Worm (Caenorhabditis elegans) whole organism, L3 larva: ENCODE results near the gene F20E11.17.
"Not testable (repeated sequence)": the region's sequence is repeated elsewhere in the genome, so short reads cannot be mapped to it uniquely, and the experiment has no call there.

Source experiments
- R02D3.7 ChIP-seq: fragments of 150-350 bp; optimal IDR thresholded peaks from 2 replicates; lab custom pipeline; 2014; ENCODE audit warnings: missing biosample characterization, missing genetic modification characterization
- ZK546.5 ChIP-seq: sonication (generic microtip); optimal IDR thresholded peaks from 2 replicates; lab custom pipeline; 2017; ENCODE audit warnings: missing biosample characterization, missing genetic modification characterization
- aly-2 ChIP-seq: fragments of 150-350 bp; optimal IDR thresholded peaks from 2 replicates; lab custom pipeline; 2014; ENCODE audit warnings: missing biosample characterization, missing genetic modification characterization
- ceh-16 ChIP-seq: sonication (generic microtip); optimal IDR thresholded peaks from 2 replicates; lab custom pipeline; 2017; ENCODE audit warnings: missing biosample characterization, missing genetic modification characterization
- ceh-28 ChIP-seq: fragments of 150-350 bp; optimal IDR thresholded peaks from 2 replicates; lab custom pipeline; 2014; ENCODE audit warnings: missing biosample characterization, missing genetic modification reagents, missing genetic modification characterization
- ceh-82 ChIP-seq: fragments of 150-350 bp; optimal IDR thresholded peaks from 2 replicates; lab custom pipeline; 2014; ENCODE audit warnings: missing biosample characterization, missing genetic modification characterization
- daf-12 ChIP-seq: fragments of 150-350 bp; optimal IDR thresholded peaks from 2 replicates; lab custom pipeline; 2014; ENCODE audit warnings: missing biosample characterization, missing genetic modification reagents, missing genetic modification characterization
- elt-1 ChIP-seq: fragments of 150-350 bp; optimal IDR thresholded peaks from 2 replicates; lab custom pipeline; 2014; ENCODE audit warnings: missing biosample characterization, missing genetic modification characterization
- elt-2 ChIP-seq: sonication (generic microtip); optimal IDR thresholded peaks from 2 replicates; lab custom pipeline; 2016; ENCODE audit warnings: missing genetic modification reagents, mild to moderate bottlenecking, missing genetic modification characterization, missing compliant biosample characterization
- elt-3 ChIP-seq, 3 experiments: fragments of 150-350 bp in 1 of 3; sonication (generic microtip) in 2 of 3; optimal IDR thresholded peaks; 2 replicates in 2 of 3; 4 replicates in 1 of 3; lab custom pipeline; 2014 to 2017; ENCODE audit warnings: missing biosample characterization in 3 of 3, missing genetic modification characterization in 3 of 3
- eor-1 ChIP-seq, 2 experiments: fragments of 150-350 bp; optimal IDR thresholded peaks; 2 replicates each; lab custom pipeline; 2014 to 2018; ENCODE audit warnings: missing biosample characterization in 2 of 2, missing genetic modification characterization in 2 of 2
- fkh-10 ChIP-seq: sonication (generic microtip); optimal IDR thresholded peaks from 2 replicates; lab custom pipeline; 2017; ENCODE audit warnings: missing biosample characterization, missing genetic modification reagents, missing genetic modification characterization
- fkh-2 ChIP-seq: fragments of 150-350 bp; optimal IDR thresholded peaks from 2 replicates; lab custom pipeline; 2014; ENCODE audit warnings: missing biosample characterization, missing genetic modification reagents, missing genetic modification characterization
- fos-1 ChIP-seq: fragments of 150-350 bp; optimal IDR thresholded peaks from 2 replicates; lab custom pipeline; 2014; ENCODE audit warnings: missing biosample characterization, missing genetic modification characterization
- hmg-11 ChIP-seq: sonication (generic microtip); optimal IDR thresholded peaks from 2 replicates; lab custom pipeline; 2016; ENCODE audit warnings: missing genetic modification characterization, missing compliant biosample characterization
- jun-1 ChIP-seq: fragments of 150-350 bp; optimal IDR thresholded peaks from 2 replicates; lab custom pipeline; 2014; ENCODE audit warnings: missing biosample characterization, missing genetic modification reagents, missing genetic modification characterization
- lin-15B ChIP-seq: fragments of 150-350 bp; optimal IDR thresholded peaks from 2 replicates; lab custom pipeline; 2014; ENCODE audit warnings: missing biosample characterization, missing genetic modification characterization
- lin-39 ChIP-seq: fragments of 150-350 bp; optimal IDR thresholded peaks from 2 replicates; lab custom pipeline; 2018; ENCODE audit warnings: missing biosample characterization, missing genetic modification reagents, missing genetic modification characterization
- mdl-1 ChIP-seq: fragments of 150-350 bp; optimal IDR thresholded peaks from 2 replicates; lab custom pipeline; 2014; ENCODE audit warnings: missing biosample characterization, missing genetic modification characterization
- mml-1 ChIP-seq: fragments of 150-350 bp; sonication (generic microtip); optimal IDR thresholded peaks from 3 replicates; lab custom pipeline; 2014; ENCODE audit warnings: missing biosample characterization, missing genetic modification characterization
- nhr-11 ChIP-seq: fragments of 150-350 bp; optimal IDR thresholded peaks from 2 replicates; lab custom pipeline; 2014; ENCODE audit warnings: missing biosample characterization, missing genetic modification characterization
- nhr-12 ChIP-seq: fragments of 150-350 bp; optimal IDR thresholded peaks from 2 replicates; lab custom pipeline; 2014; ENCODE audit warnings: missing biosample characterization, missing genetic modification characterization
- nhr-23 ChIP-seq: fragments of 150-350 bp; optimal IDR thresholded peaks from 2 replicates; lab custom pipeline; 2014; ENCODE audit warnings: missing biosample characterization, missing genetic modification reagents, missing genetic modification characterization
- nhr-237 ChIP-seq: fragments of 150-350 bp; optimal IDR thresholded peaks from 2 replicates; lab custom pipeline; 2014; ENCODE audit warnings: missing biosample characterization, missing genetic modification characterization
- nhr-25 ChIP-seq: sonication (generic microtip); optimal IDR thresholded peaks from 2 replicates; lab custom pipeline; 2017; ENCODE audit warnings: missing biosample characterization, missing genetic modification characterization
- nhr-28 ChIP-seq: fragments of 150-350 bp; optimal IDR thresholded peaks from 2 replicates; lab custom pipeline; 2014; ENCODE audit warnings: missing biosample characterization, missing genetic modification characterization
- nhr-43 ChIP-seq: sonication (generic microtip); optimal IDR thresholded peaks from 2 replicates; lab custom pipeline; 2016; ENCODE audit warnings: mild to moderate bottlenecking, missing genetic modification characterization, missing compliant biosample characterization; ENCODE audit not compliant: poor library complexity, severe bottlenecking
- nhr-67 ChIP-seq: fragments of 150-350 bp; optimal IDR thresholded peaks from 2 replicates; lab custom pipeline; 2014; ENCODE audit warnings: missing biosample characterization, missing genetic modification characterization
- nhr-77 ChIP-seq: fragments of 150-350 bp; optimal IDR thresholded peaks from 2 replicates; lab custom pipeline; 2014; ENCODE audit warnings: missing biosample characterization, missing genetic modification characterization
- pha-4 ChIP-seq: fragments of 150-350 bp; optimal IDR thresholded peaks from 2 replicates; lab custom pipeline; 2014; ENCODE audit warnings: missing biosample characterization, missing genetic modification reagents, missing genetic modification characterization
- sea-2 ChIP-seq: fragments of 150-350 bp; sonication (generic microtip); optimal IDR thresholded peaks from 4 replicates; lab custom pipeline; 2014; ENCODE audit warnings: missing biosample characterization, missing genetic modification reagents, missing genetic modification characterization
- skn-1 ChIP-seq: fragments of 150-350 bp; optimal IDR thresholded peaks from 2 replicates; lab custom pipeline; 2014; ENCODE audit warnings: missing biosample characterization, missing genetic modification characterization
- snpc-4 ChIP-seq: fragments of 150-350 bp; optimal IDR thresholded peaks from 2 replicates; lab custom pipeline; 2014; ENCODE audit warnings: missing biosample characterization, missing genetic modification characterization
- tbx-2 ChIP-seq: sonication (generic microtip); optimal IDR thresholded peaks from 2 replicates; lab custom pipeline; 2016; ENCODE audit warnings: mild to moderate bottlenecking, missing genetic modification characterization, missing compliant biosample characterization
- unc-39 ChIP-seq: sonication (generic microtip); optimal IDR thresholded peaks from 4 replicates; lab custom pipeline; 2017; ENCODE audit warnings: missing biosample characterization, missing genetic modification characterization
- unc-62 ChIP-seq: fragments of 150-350 bp; sonication (generic microtip); optimal IDR thresholded peaks from 4 replicates; lab custom pipeline; 2014; ENCODE audit warnings: missing biosample characterization, missing genetic modification reagents, missing genetic modification characterization
- zag-1 ChIP-seq: fragments of 150-350 bp; optimal IDR thresholded peaks from 2 replicates; lab custom pipeline; 2014; ENCODE audit warnings: missing biosample characterization, missing genetic modification characterization
- ztf-11 ChIP-seq: fragments of 150-350 bp; optimal IDR thresholded peaks from 2 replicates; lab custom pipeline; 2014; ENCODE audit warnings: missing biosample characterization, missing genetic modification characterization
- ztf-4 ChIP-seq: fragments of 150-350 bp; optimal IDR thresholded peaks from 2 replicates; lab custom pipeline; 2014; ENCODE audit warnings: missing biosample characterization, missing genetic modification characterization

The F20E11.17 gene

DNA sequence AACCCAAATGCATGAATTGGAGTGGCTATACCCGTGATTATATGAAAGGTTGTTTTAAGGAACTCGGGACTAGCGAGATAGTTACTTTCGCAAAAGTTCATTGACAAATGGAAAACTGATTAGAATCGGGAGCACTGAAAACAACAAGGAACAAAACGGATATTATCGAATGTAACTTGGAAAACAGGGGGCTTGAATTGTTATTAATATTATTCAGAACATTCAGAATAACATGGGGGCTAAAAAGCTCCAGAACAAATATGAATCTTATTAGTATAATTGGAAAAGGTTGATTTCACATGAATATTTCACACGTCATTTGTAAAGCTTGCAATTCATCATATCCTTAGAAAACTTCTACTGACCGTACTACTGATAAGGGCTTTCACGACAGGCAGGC is 2.5 kb upstream of the F20E11.17 start, which contains the start of gene srh-235:
srh-235 (minus strand) TSS at position 101 of the 400 bp plus-strand sequence.
- TF ChIP-seq daf-12 = no peak
- TF ChIP-seq pha-4 (tag; lab: Kevin White, UChicago) = no peak
- TF ChIP-seq unc-62 (GFP tag; lab: Kevin White, UChicago) = no peak
- TF ChIP-seq skn-1 (tag; lab: Kevin White, UChicago) = no peak
- TF ChIP-seq nhr-23 = no peak
- TF ChIP-seq fkh-10 = no peak
- no peak for TF ChIP-seq nhr-67 (tag; lab: Kevin White, UChicago)

DNA sequence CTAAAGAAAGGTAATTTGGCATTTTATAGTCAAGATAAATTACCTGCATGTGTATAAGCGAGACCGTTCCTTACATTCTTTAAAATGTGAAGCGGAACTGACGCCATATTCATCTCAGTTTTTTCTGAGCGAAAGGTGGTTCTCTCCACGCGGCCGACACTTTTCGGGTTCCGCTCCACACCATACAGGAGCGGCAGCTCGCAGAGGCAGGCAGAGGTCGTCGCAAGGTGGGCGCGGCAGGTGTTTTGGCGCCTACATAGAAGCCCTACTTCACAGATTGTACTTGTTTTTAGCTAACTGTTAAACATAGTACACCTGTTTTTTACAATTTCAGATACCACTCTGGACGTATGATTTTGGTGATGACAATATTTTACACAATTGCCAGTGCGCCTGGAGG is 1.2 kb downstream of the F20E11.17 start:
- TF ChIP-seq pha-4 (tag; lab: Kevin White, UChicago) (no peak), lin-15B (tag; lab: Kevin White, UChicago) (no peak), ztf-11 (tag; lab: Kevin White, UChicago) (no peak), ceh-82 (no peak), ceh-16 (tag; lab: Kevin White, UChicago) (no peak)
- TF ChIP-seq, all 47 proteins: peak for 0

DNA sequence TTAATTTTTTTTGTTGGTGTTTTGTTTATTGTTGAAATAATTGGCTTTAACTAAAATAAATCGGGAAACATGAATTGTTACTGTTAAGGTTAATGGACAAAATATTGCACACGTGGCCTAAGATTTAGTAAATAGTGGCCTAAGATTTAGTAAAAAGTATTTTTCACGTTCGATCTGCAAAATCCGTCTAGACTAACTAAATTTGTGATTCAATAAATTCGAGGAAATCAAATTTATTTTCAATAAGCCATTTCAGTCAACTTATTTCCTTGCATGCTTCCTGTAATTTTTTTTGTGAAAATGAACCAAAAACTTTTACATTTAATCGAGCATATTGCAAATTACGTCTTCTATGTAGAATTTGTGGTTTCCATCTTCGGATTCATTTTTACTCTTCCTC is 2.3 kb downstream of the F20E11.17 start, which contains the start of gene srw-72:
srw-72 (plus strand) TSS at position 301 of the 400 bp plus-strand sequence.
- no peak for TF ChIP-seq nhr-28 (tag; lab: Kevin White, UChicago)
- no peak for TF ChIP-seq nhr-23
- TF ChIP-seq nhr-25 (tag; lab: Kevin White, UChicago) = no peak
- no peak for TF ChIP-seq ztf-4
- no peak for TF ChIP-seq jun-1
- no peak for TF ChIP-seq snpc-4 (tag; lab: Kevin White, UChicago)
- TF ChIP-seq sea-2 (GFP tag; lab: Kevin White, UChicago) = no peak
- no peak for TF ChIP-seq aly-2 (tag; lab: Kevin White, UChicago)
- no peak for TF ChIP-seq fkh-10

DNA sequence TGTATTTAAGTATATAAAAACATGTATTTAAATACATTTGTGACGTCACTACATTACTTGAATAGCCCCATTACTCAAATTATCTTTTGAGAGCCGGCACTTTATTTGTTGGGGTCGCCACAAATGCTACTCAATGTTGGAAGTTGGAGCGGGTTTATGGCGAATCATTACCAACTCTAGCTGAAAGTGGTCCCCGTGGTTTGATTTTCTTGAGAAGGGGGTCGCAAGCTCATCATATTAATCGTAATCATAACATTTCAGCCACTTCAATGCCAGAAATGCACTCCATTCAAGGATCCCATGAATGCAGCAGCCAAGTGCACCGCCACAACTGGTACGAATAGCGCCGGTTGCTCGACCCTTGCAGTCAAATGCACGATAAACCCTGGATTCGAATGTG is 4.8 kb downstream of the F20E11.17 start, which contains the start of gene F20E11.7:
F20E11.7 (plus strand) TSS at position 301 of the 400 bp plus-strand sequence.
- TF ChIP-seq nhr-11; hmg-11 (tag; lab: Kevin White, UChicago); aly-2 (tag; lab: Kevin White, UChicago): not testable (repeated sequence)
- TF ChIP-seq, all 47 proteins: peak for 0; not testable (repeated sequence) for 47

DNA sequence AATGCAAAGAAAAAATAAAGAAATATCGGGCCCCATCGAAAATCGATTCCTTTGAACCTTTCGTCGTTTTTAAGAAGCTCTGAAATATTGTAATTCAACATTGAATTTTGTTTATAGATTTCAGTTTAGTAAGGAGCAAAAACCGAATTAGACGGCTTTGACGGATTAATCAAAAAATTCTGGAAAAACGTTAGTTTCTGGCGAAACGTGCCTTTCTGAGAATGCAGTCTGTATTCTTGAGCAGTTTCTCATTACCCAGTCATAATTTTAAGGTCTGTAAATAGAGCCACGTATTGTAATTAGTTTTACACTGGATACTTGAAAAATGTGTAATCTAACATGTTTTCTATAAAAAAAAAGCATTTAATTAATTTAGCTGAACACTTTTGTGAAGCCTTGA is 9.0 kb downstream of the F20E11.17 start, which contains the start of gene srz-48:
srz-48 (minus strand) TSS at position 101 of the 400 bp plus-strand sequence.
- no peak for TF ChIP-seq mml-1 (tag; lab: Kevin White, UChicago)
- no peak for TF ChIP-seq tbx-2 (tag; lab: Kevin White, UChicago)
- no peak for TF ChIP-seq nhr-77
- no peak for TF ChIP-seq elt-1
- TF ChIP-seq jun-1 = no peak
- no peak for TF ChIP-seq aly-2 (tag; lab: Kevin White, UChicago)
- no peak for TF ChIP-seq fkh-10
- no peak for TF ChIP-seq R02D3.7 (tag; lab: Kevin White, UChicago)
- no peak for TF ChIP-seq ZK546.5 (tag; lab: Kevin White, UChicago)
- TF ChIP-seq elt-3 (tag; optimal IDR thresholded peaks at IDR 0.05; lab: Kevin White, UChicago) = no peak
- no peak for TF ChIP-seq elt-2 (tag; lab: Kevin White, UChicago)
- TF ChIP-seq unc-39 (tag; lab: Kevin White, UChicago) = no peak
- TF ChIP-seq nhr-12 (tag; lab: Kevin White, UChicago) = no peak
- TF ChIP-seq fkh-2 (tag; lab: Kevin White, UChicago) = no peak
- no peak for TF ChIP-seq sea-2 (GFP tag; lab: Kevin White, UChicago)
- TF ChIP-seq nhr-237 (tag; lab: Kevin White, UChicago) = no peak
- TF ChIP-seq zag-1 (tag; lab: Kevin White, UChicago) = no peak
- TF ChIP-seq ceh-16 (tag; lab: Kevin White, UChicago) = no peak
- TF ChIP-seq fos-1 = no peak
- TF ChIP-seq nhr-28 (tag; lab: Kevin White, UChicago) = no peak
- TF ChIP-seq, all 47 proteins: peak for 0

DNA sequence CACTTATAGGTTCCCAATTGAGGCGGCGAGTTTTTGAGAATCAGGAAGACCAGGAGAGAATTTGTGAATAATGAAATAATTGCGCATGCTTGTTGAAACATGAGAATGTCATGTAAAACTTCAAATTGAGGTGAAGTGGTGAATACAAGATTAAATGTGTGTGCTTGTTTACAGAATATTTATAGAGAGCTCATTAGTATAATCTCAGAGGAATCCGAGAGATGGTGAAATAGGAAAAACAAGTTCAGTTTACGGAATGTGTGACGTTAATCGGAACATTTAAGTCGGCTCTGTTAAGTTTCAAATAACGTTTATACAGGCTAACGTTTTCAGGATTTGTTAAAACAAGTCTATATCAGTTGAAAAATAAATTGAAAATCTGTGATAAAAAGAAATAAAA is 11.0 kb downstream of the F20E11.17 start, which contains the start of gene str-200:
str-200 (minus strand) TSS at position 101 of the 400 bp plus-strand sequence.
- TF ChIP-seq nhr-25 (tag; lab: Kevin White, UChicago) = no peak
- no peak for TF ChIP-seq aly-2 (tag; lab: Kevin White, UChicago)
- TF ChIP-seq nhr-43 (tag; lab: Kevin White, UChicago) = no peak
- TF ChIP-seq ceh-16 (tag; lab: Kevin White, UChicago) = no peak
- no peak for TF ChIP-seq fkh-10
- TF ChIP-seq eor-1 (tag; optimal IDR thresholded peaks at IDR 0.05; lab: Kevin White, UChicago) = no peak
- TF ChIP-seq ceh-28 (tag; lab: Kevin White, UChicago) = no peak
- no peak for TF ChIP-seq mdl-1
- TF ChIP-seq lin-15B (tag; lab: Kevin White, UChicago) = no peak
- TF ChIP-seq ZK546.5 (tag; lab: Kevin White, UChicago) = no peak
- no peak for TF ChIP-seq lin-39
- TF ChIP-seq ztf-11 (tag; lab: Kevin White, UChicago) = no peak
- no peak for TF ChIP-seq fos-1
- TF ChIP-seq elt-1 = no peak
- no peak for TF ChIP-seq R02D3.7 (tag; lab: Kevin White, UChicago)
- TF ChIP-seq fkh-2 (tag; lab: Kevin White, UChicago) = no peak
- TF ChIP-seq tbx-2 (tag; lab: Kevin White, UChicago) = no peak
- TF ChIP-seq nhr-77 = no peak
